Worm (Caenorhabditis elegans) whole organism, L4 larva: Measurements from ENCODE around the gene tlk-1.

Source experiments
- pha-4 ChIP-seq, 2 experiments: fragments of 150-350 bp in 1 of 2; fragments of 200-800 bp in 1 of 2; sonication (Bioruptor generic) in 1 of 2; IDR thresholded peaks in 1 of 2; optimal IDR thresholded peaks in 1 of 2; 2 replicates each; pipeline versions ENCODE4 v1.3.6 to Lab custom; 2014 to 2022; ENCODE audit warnings: missing genetic modification characterization in 2 of 2, missing genetic modification reagents in 2 of 2, missing biosample characterization in 1 of 2, missing compliant biosample characterization in 1 of 2
- sdz-12 ChIP-seq: fragments of 200-800 bp; sonication (Bioruptor generic); optimal IDR thresholded peaks from 2 replicates; lab custom pipeline; 2018; ENCODE audit warnings: mild to moderate bottlenecking, missing genetic modification characterization, missing compliant biosample characterization

DNA sequence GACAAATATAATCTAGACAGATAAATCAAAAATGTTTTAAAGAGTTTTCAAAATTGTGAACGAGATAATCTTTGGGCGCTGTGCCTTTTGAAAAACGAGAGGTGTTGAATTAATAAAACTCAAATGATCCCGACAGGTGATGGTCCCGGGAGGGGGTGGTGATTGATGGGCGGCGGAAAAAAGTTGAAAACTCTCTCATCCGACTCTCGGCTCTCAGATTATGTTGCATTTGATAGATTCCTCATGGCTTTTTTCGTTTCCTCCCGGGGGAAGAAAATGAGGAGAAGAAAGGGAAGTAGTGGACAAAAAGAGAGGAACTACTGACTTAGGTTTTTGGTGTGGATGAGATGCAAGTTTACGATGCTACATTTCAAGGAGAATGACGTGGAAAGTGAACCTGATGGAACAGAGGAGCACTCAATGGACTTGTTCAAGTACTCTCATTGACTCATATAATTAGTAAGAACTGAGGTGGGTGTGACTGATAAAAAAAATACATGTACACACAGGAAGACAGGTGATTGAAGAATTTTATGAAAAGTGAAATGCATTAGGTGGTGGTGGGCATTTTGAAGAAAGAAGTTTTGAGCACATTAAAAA is 31.7 kb downstream of the tlk-1 start:
- TF ChIP-seq sdz-12 (no peak), pha-4 (GFP tag; IDR thresholded peaks at IDR 0.05; lab: Robert Waterston, UW) (no peak), pha-4 (tag; optimal IDR thresholded peaks at IDR 0.05; lab: Kevin White, UChicago) (no peak)
